Fruit fly (Drosophila melanogaster): Measurements from ENCODE around the gene VAChT.

- no peak for TF ChIP-seq CTCF (optimal IDR thresholded peaks at IDR 0.05)
- TF ChIP-seq CG8478 (optimal IDR thresholded peaks at IDR 0.05), result no peak
These were observed 988 bp downstream of the VAChT start for dm6 chr3R:18706289-18706688.

Data from S2 (cell line).